Worm (Caenorhabditis elegans) whole organism, L2 larva: ENCODE results near the gene F10C1.1.

Experiments
- C34F6.9 ChIP-seq: fragments of 150-350 bp; optimal IDR thresholded peaks from 2 replicates; lab custom pipeline; 2014; ENCODE audit warnings: missing biosample characterization, missing genetic modification characterization
- F13H6.1 ChIP-seq: sonication (generic microtip); optimal IDR thresholded peaks from 2 replicates; lab custom pipeline; 2016; ENCODE audit warnings: missing genetic modification characterization, missing compliant biosample characterization
- R02D3.7 ChIP-seq: fragments of 150-350 bp; optimal IDR thresholded peaks from 2 replicates; lab custom pipeline; 2014; ENCODE audit warnings: missing biosample characterization, missing genetic modification characterization
- Y55F3AM.14 ChIP-seq: fragments of 200-800 bp; sonication (Bioruptor generic); optimal IDR thresholded peaks from 2 replicates; lab custom pipeline; 2018; ENCODE audit warnings: mild to moderate bottlenecking, missing genetic modification characterization, missing compliant biosample characterization
- ZK546.5 ChIP-seq: sonication (generic microtip); optimal IDR thresholded peaks from 2 replicates; lab custom pipeline; 2017; ENCODE audit warnings: missing biosample characterization, missing genetic modification characterization
- alr-1 ChIP-seq: fragments of 150-350 bp; optimal IDR thresholded peaks from 2 replicates; lab custom pipeline; 2014; ENCODE audit warnings: missing biosample characterization, missing genetic modification characterization
- aly-2 ChIP-seq: fragments of 150-350 bp; optimal IDR thresholded peaks from 2 replicates; lab custom pipeline; 2014; ENCODE audit warnings: missing biosample characterization, missing genetic modification characterization
- ama-1 ChIP-seq: fragments of 150-350 bp; optimal IDR thresholded peaks from 2 replicates; lab custom pipeline; 2018; ENCODE audit warnings: inconsistent platforms
- blmp-1 ChIP-seq: sonication (generic microtip); optimal IDR thresholded peaks from 2 replicates; lab custom pipeline; 2017; ENCODE audit warnings: missing genetic modification characterization, mild to moderate bottlenecking, missing compliant biosample characterization, antibody characterized with exemption, moderate library complexity; ENCODE audit not compliant: insufficient read depth
- ceh-16 ChIP-seq: fragments of 150-350 bp; optimal IDR thresholded peaks from 2 replicates; lab custom pipeline; 2014; ENCODE audit warnings: missing biosample characterization, missing genetic modification characterization
- ceh-82 ChIP-seq: fragments of 150-350 bp; optimal IDR thresholded peaks from 2 replicates; lab custom pipeline; 2014; ENCODE audit warnings: missing biosample characterization, missing genetic modification characterization
- crh-2 ChIP-seq: sonication (generic microtip); optimal IDR thresholded peaks from 2 replicates; lab custom pipeline; 2017; ENCODE audit warnings: missing biosample characterization, missing genetic modification characterization
- dmd-4 ChIP-seq: sonication (generic microtip); optimal IDR thresholded peaks from 2 replicates; lab custom pipeline; 2017; ENCODE audit warnings: missing biosample characterization, missing genetic modification characterization
- egl-27 ChIP-seq: sonication (generic microtip); optimal IDR thresholded peaks from 3 replicates; lab custom pipeline; 2017; ENCODE audit warnings: missing biosample characterization, missing genetic modification reagents, missing genetic modification characterization
- elt-1 ChIP-seq: fragments of 150-350 bp; optimal IDR thresholded peaks from 2 replicates; lab custom pipeline; 2014; ENCODE audit warnings: missing biosample characterization, missing genetic modification characterization
- elt-3 ChIP-seq: sonication (generic microtip); optimal IDR thresholded peaks from 2 replicates; lab custom pipeline; 2017; ENCODE audit warnings: missing biosample characterization, missing genetic modification characterization
- fos-1 ChIP-seq: fragments of 150-350 bp; optimal IDR thresholded peaks from 2 replicates; lab custom pipeline; 2014; ENCODE audit warnings: missing biosample characterization, missing genetic modification characterization
- gmeb-1 ChIP-seq: fragments of 150-350 bp; optimal IDR thresholded peaks from 2 replicates; lab custom pipeline; 2014; ENCODE audit warnings: missing biosample characterization, missing genetic modification characterization
- lin-11 ChIP-seq: fragments of 150-350 bp; sonication (generic microtip); optimal IDR thresholded peaks from 2 replicates; lab custom pipeline; 2014; ENCODE audit warnings: missing biosample characterization, missing genetic modification characterization, inconsistent platforms, mixed read lengths
- lin-13 ChIP-seq: fragments of 150-350 bp; optimal IDR thresholded peaks from 2 replicates; lab custom pipeline; 2014; ENCODE audit warnings: missing biosample characterization, missing genetic modification reagents, missing genetic modification characterization
- lin-39 ChIP-seq: fragments of 150-350 bp; optimal IDR thresholded peaks from 2 replicates; lab custom pipeline; 2014; ENCODE audit warnings: missing biosample characterization, missing genetic modification reagents, missing genetic modification characterization
- lsy-2 ChIP-seq, 2 experiments: fragments of 150-350 bp in 1 of 2; sonication (generic microtip) in 1 of 2; optimal IDR thresholded peaks; 2 replicates each; lab custom pipeline; 2014 to 2017; ENCODE audit warnings: missing biosample characterization in 2 of 2, missing genetic modification characterization in 2 of 2
- mab-5 ChIP-seq: fragments of 150-350 bp; optimal IDR thresholded peaks from 2 replicates; lab custom pipeline; 2014; ENCODE audit warnings: missing biosample characterization, missing genetic modification characterization
- mbf-1 ChIP-seq: sonication (generic microtip); optimal IDR thresholded peaks from 2 replicates; lab custom pipeline; 2017; ENCODE audit warnings: missing biosample characterization, missing genetic modification characterization
- mdl-1 ChIP-seq, 2 experiments: fragments of 150-350 bp in 1 of 2; sonication (generic microtip) in 1 of 2; optimal IDR thresholded peaks; 2 replicates each; lab custom pipeline; 2017; ENCODE audit warnings: missing biosample characterization in 2 of 2, missing genetic modification characterization in 2 of 2
- nhr-10 ChIP-seq: sonication (generic microtip); optimal IDR thresholded peaks from 2 replicates; lab custom pipeline; 2017; ENCODE audit warnings: missing biosample characterization, missing genetic modification characterization
- nhr-11 ChIP-seq: fragments of 150-350 bp; optimal IDR thresholded peaks from 2 replicates; lab custom pipeline; 2014; ENCODE audit warnings: missing biosample characterization, missing genetic modification characterization
- nhr-12 ChIP-seq: fragments of 150-350 bp; optimal IDR thresholded peaks from 2 replicates; lab custom pipeline; 2014; ENCODE audit warnings: missing biosample characterization, missing genetic modification characterization
- nhr-129 ChIP-seq: fragments of 150-350 bp; optimal IDR thresholded peaks from 2 replicates; lab custom pipeline; 2014; ENCODE audit warnings: missing biosample characterization, missing genetic modification characterization
- nhr-21 ChIP-seq: fragments of 150-350 bp; optimal IDR thresholded peaks from 2 replicates; lab custom pipeline; 2014; ENCODE audit warnings: missing biosample characterization, missing genetic modification characterization
- nhr-23 ChIP-seq: fragments of 150-350 bp; optimal IDR thresholded peaks from 2 replicates; lab custom pipeline; 2014; ENCODE audit warnings: missing biosample characterization, missing genetic modification reagents, missing genetic modification characterization
- nhr-237 ChIP-seq: fragments of 150-350 bp; optimal IDR thresholded peaks from 2 replicates; lab custom pipeline; 2014; ENCODE audit warnings: missing biosample characterization, missing genetic modification characterization
- nhr-25 ChIP-seq: fragments of 150-350 bp; sonication (generic microtip); optimal IDR thresholded peaks from 3 replicates; lab custom pipeline; 2014; ENCODE audit warnings: missing biosample characterization, missing genetic modification characterization
- nhr-6 ChIP-seq: fragments of 150-350 bp; optimal IDR thresholded peaks from 2 replicates; lab custom pipeline; 2014; ENCODE audit warnings: missing biosample characterization, missing genetic modification characterization
- nhr-77 ChIP-seq: fragments of 150-350 bp; optimal IDR thresholded peaks from 2 replicates; lab custom pipeline; 2014; ENCODE audit warnings: missing biosample characterization, missing genetic modification characterization
- peb-1 ChIP-seq: fragments of 150-350 bp; optimal IDR thresholded peaks from 2 replicates; lab custom pipeline; 2014; ENCODE audit warnings: missing biosample characterization, missing genetic modification characterization
- sem-4 ChIP-seq: fragments of 150-350 bp; optimal IDR thresholded peaks from 2 replicates; lab custom pipeline; 2014; ENCODE audit warnings: missing biosample characterization, missing genetic modification reagents, missing genetic modification characterization
- skn-1 ChIP-seq: sonication (generic microtip); optimal IDR thresholded peaks from 2 replicates; lab custom pipeline; 2017; ENCODE audit warnings: missing biosample characterization, missing genetic modification characterization
- sma-3 ChIP-seq: sonication (generic microtip); optimal IDR thresholded peaks from 2 replicates; lab custom pipeline; 2016; ENCODE audit warnings: missing genetic modification reagents, missing genetic modification characterization, missing compliant biosample characterization
- sma-9 ChIP-seq, 2 experiments: fragments of 150-350 bp in 1 of 2; sonication (generic microtip) in 1 of 2; optimal IDR thresholded peaks; 2 replicates each; lab custom pipeline; 2014 to 2016; ENCODE audit warnings: missing genetic modification characterization in 2 of 2, mild to moderate bottlenecking in 1 of 2, missing biosample characterization in 1 of 2, missing compliant biosample characterization in 1 of 2, missing genetic modification reagents in 1 of 2, moderate library complexity in 1 of 2
- snpc-4 ChIP-seq: fragments of 150-350 bp; optimal IDR thresholded peaks from 2 replicates; lab custom pipeline; 2014; ENCODE audit warnings: missing biosample characterization, missing genetic modification characterization
- unc-39 ChIP-seq: fragments of 150-350 bp; optimal IDR thresholded peaks from 2 replicates; lab custom pipeline; 2014; ENCODE audit warnings: missing biosample characterization, missing genetic modification characterization
- unc-55 ChIP-seq: fragments of 150-350 bp; sonication (generic microtip); optimal IDR thresholded peaks from 3 replicates; lab custom pipeline; 2014; ENCODE audit warnings: missing biosample characterization, missing genetic modification reagents, missing genetic modification characterization
- unc-62 ChIP-seq: fragments of 150-350 bp; optimal IDR thresholded peaks from 2 replicates; lab custom pipeline; 2014; ENCODE audit warnings: missing biosample characterization, missing genetic modification reagents, missing genetic modification characterization
- zag-1 ChIP-seq: fragments of 150-350 bp; optimal IDR thresholded peaks from 2 replicates; lab custom pipeline; 2014; ENCODE audit warnings: missing biosample characterization, missing genetic modification characterization
- ztf-1 ChIP-seq: fragments of 200-800 bp; sonication (Bioruptor generic); conservative IDR thresholded peaks from 2 replicates; pipeline ENCODE4 v1.3.6; 2022; ENCODE audit warnings: missing genetic modification characterization, missing compliant biosample characterization
- ztf-11 ChIP-seq: sonication (generic microtip); optimal IDR thresholded peaks from 2 replicates; lab custom pipeline; 2017; ENCODE audit warnings: missing biosample characterization, missing genetic modification characterization
- ztf-4 ChIP-seq: fragments of 150-350 bp; optimal IDR thresholded peaks from 2 replicates; lab custom pipeline; 2014; ENCODE audit warnings: missing biosample characterization, missing genetic modification characterization

Gene F10C1.1

ce11 chrII:5774120-5774519 lies at the start of gene F10C1.1, which contains the start of gene dmd-5:
Gene F10C1.1, plus strand, starts transcription at chrII:5774229.
Gene dmd-5, minus strand, starts transcription at chrII:5774220.
- TF ChIP-seq ztf-1 (GFP tag; lab: Robert Waterston, UW) (no peak), nhr-21 (tag; lab: Kevin White, UChicago) (no peak), ztf-11 (tag; lab: Kevin White, UChicago) (no peak), R02D3.7 (tag; lab: Kevin White, UChicago) (no peak), nhr-77 (tag; lab: Kevin White, UChicago) (no peak), ztf-4 (no peak)

ce11 chrII:5725094-5725493 lies 48.9 kb upstream of the F10C1.1 start:
- peak; percentile 82 for TF ChIP-seq nhr-6 (tag; lab: Kevin White, UChicago)
- no peak for TF ChIP-seq ZK546.5 (tag; lab: Kevin White, UChicago)
- TF ChIP-seq ceh-82 (tag; lab: Kevin White, UChicago), result peak; percentile 3
- no peak for TF ChIP-seq ztf-4
- TF ChIP-seq nhr-25 (tag; lab: Kevin White, UChicago), result no peak
- peak; percentile 20 for TF ChIP-seq lin-39
- no peak for TF ChIP-seq peb-1 (tag; lab: Kevin White, UChicago)
- TF ChIP-seq gmeb-1 (tag; lab: Kevin White, UChicago), result no peak
- no peak for TF ChIP-seq nhr-11
- TF ChIP-seq sem-4 (tag; lab: Kevin White, UChicago), result peak; percentile 53
- peak; percentile 89 for TF ChIP-seq nhr-129 (tag; lab: Kevin White, UChicago)
- TF ChIP-seq nhr-10 (tag; lab: Kevin White, UChicago), result no peak
- peak; percentile 64 for TF ChIP-seq snpc-4
- no peak for TF ChIP-seq nhr-237 (tag; lab: Kevin White, UChicago)
- TF ChIP-seq skn-1 (tag; lab: Kevin White, UChicago), result no peak
- TF ChIP-seq sma-9 (GFP tag; optimal IDR thresholded peaks at IDR 0.05; lab: Kevin White, UChicago), result peak; percentile 53
- TF ChIP-seq sma-9 (tag; optimal IDR thresholded peaks at IDR 0.05; lab: Kevin White, UChicago), result no peak
- no peak for TF ChIP-seq alr-1 (tag; lab: Kevin White, UChicago)
- TF ChIP-seq nhr-12 (tag; lab: Kevin White, UChicago), result no peak
- TF ChIP-seq lsy-2 (tag; optimal IDR thresholded peaks at IDR 0.05; lab: Kevin White, UChicago), result peak; percentile 22 to 59
- TF ChIP-seq elt-1 (tag; lab: Kevin White, UChicago), result no peak
- no peak for TF ChIP-seq ztf-11 (tag; lab: Kevin White, UChicago)
- TF ChIP-seq C34F6.9, result peak; percentile 88
- TF ChIP-seq R02D3.7 (tag; lab: Kevin White, UChicago), result no peak
- no peak for TF ChIP-seq fos-1 (tag; lab: Kevin White, UChicago)
- TF ChIP-seq Y55F3AM.14, result peak; percentile 54
- TF ChIP-seq aly-2 (tag; lab: Kevin White, UChicago), result no peak
- no peak for TF ChIP-seq mbf-1
- peak; percentile 49 for TF ChIP-seq mab-5 (tag; lab: Kevin White, UChicago)
- TF ChIP-seq egl-27, result no peak
- peak in 1 of 2 experiments; percentile 55 for TF ChIP-seq mdl-1 (tag; optimal IDR thresholded peaks at IDR 0.05; lab: Kevin White, UChicago)
- peak; percentile 89 for TF ChIP-seq lin-11 (tag; lab: Kevin White, UChicago)
- peak; percentile 38 for TF ChIP-seq lin-13
- peak; percentile 96 for TF ChIP-seq unc-55
- peak; percentile 52 for TF ChIP-seq F13H6.1 (tag; lab: Kevin White, UChicago)
- TF ChIP-seq unc-62 (GFP tag; lab: Kevin White, UChicago), result no peak
- TF ChIP-seq nhr-21 (tag; lab: Kevin White, UChicago), result no peak
- no peak for TF ChIP-seq nhr-77 (tag; lab: Kevin White, UChicago)
- TF ChIP-seq zag-1 (tag; lab: Kevin White, UChicago), result peak; percentile 91
- TF ChIP-seq ama-1 (lab: Kevin White, UChicago), result no peak
- no peak for TF ChIP-seq ztf-1 (GFP tag; lab: Robert Waterston, UW)
- TF ChIP-seq nhr-23, result no peak
- TF ChIP-seq dmd-4 (tag; lab: Kevin White, UChicago), result no peak
- TF ChIP-seq unc-39 (tag; lab: Kevin White, UChicago), result no peak
- no peak for TF ChIP-seq sma-3 (GFP tag; lab: Kevin White, UChicago)
- TF ChIP-seq elt-3, result no peak
- TF ChIP-seq crh-2, result peak; percentile 80
- no peak for TF ChIP-seq ceh-16 (tag; lab: Kevin White, UChicago)
- TF ChIP-seq blmp-1 (tag; lab: Kevin White, UChicago), result no peak
